Worm (Caenorhabditis elegans): ENCODE data around the gene W04G3.11.

DNA sequence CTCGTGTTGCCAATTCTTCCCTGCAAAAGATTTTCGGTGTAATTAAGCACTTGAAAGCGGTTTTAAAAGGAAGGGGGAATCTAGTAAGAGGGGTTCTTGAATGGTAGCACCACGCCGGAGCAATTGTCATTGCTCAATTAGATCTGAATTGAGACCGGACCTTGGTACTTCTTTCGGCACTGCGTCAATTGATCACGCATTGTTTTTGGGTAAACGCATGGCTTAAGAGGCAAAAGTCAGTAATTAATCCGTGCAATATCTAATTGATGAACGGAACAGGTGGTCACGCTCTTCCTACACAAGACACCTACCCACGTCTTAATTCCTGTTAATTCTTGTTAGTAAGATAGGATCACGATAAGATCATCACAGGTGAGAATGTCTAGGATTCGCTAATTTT lies 35.0 kb downstream of the W04G3.11 start:
- TF ChIP-seq F10E7.11 (tag; optimal IDR thresholded peaks at IDR 0.05) (no peak), hsf-1 (GFP tag; IDR thresholded peaks at IDR 0.05) (no peak), ama-1 (optimal IDR thresholded peaks at IDR 0.05) (no peak), ama-1 (GFP tag; optimal IDR thresholded peaks at IDR 0.05) (no peak), Y53G8AR.9 (GFP tag; conservative IDR thresholded peaks at IDR 0.05) (no peak)
